5 worm cellular contexts compared by ENCODE assay signal in genomic region chrIV:5389951-5390350, ce11.
TF ChIP-seq lines count a peak whose summit lies in the region.

No protein-coding gene starts in this region.

TF ChIP-seq in whole organism, L1 larva, 84 proteins besides CTCF, POLR2A, EP300 and RAD21:
- TF ChIP-seq nhr-85 (tag; lab: Kevin White, UChicago) = peak; percentile 47
- TF ChIP-seq lin-14 (GFP tag; optimal IDR thresholded peaks at IDR 0.05; lab: Kevin White, UChicago) = peak; percentile 19
- no peak for TF ChIP-seq lin-15B (tag; optimal IDR thresholded peaks at IDR 0.05; lab: Kevin White, UChicago)

TF ChIP-seq in whole organism, L2 larva, 48 proteins besides CTCF, POLR2A, EP300 and RAD21:
- TF ChIP-seq zag-1 (tag; optimal IDR thresholded peaks at IDR 0.05; lab: Kevin White, UChicago) (no peak), lsy-2 (tag; optimal IDR thresholded peaks at IDR 0.05; lab: Kevin White, UChicago) (no peak), Y55F3AM.14 (GFP tag; optimal IDR thresholded peaks at IDR 0.05; lab: Kevin White, UChicago) (no peak), nhr-25 (tag; optimal IDR thresholded peaks at IDR 0.05; lab: Kevin White, UChicago) (peak; percentile 13), blmp-1 (tag; optimal IDR thresholded peaks at IDR 0.05; lab: Kevin White, UChicago; ENCODE audit: insufficient read depth) (no peak), nhr-12 (tag; optimal IDR thresholded peaks at IDR 0.05; lab: Kevin White, UChicago) (no peak)

TF ChIP-seq in whole organism, L3 larva, 47 proteins besides CTCF, POLR2A, EP300 and RAD21:
- no peak for TF ChIP-seq lin-15B (tag; optimal IDR thresholded peaks at IDR 0.05; lab: Kevin White, UChicago)
- TF ChIP-seq egl-5 (tag; optimal IDR thresholded peaks at IDR 0.05; lab: Kevin White, UChicago) = no peak
- TF ChIP-seq unc-62 (GFP tag; optimal IDR thresholded peaks at IDR 0.05; lab: Kevin White, UChicago) = no peak
- no peak for TF ChIP-seq elt-1 (tag; optimal IDR thresholded peaks at IDR 0.05; lab: Kevin White, UChicago)
- TF ChIP-seq nhr-25 (tag; optimal IDR thresholded peaks at IDR 0.05; lab: Kevin White, UChicago) = peak; percentile 24
- TF ChIP-seq ceh-9 (tag; optimal IDR thresholded peaks at IDR 0.05; lab: Kevin White, UChicago) = no peak
- no peak for TF ChIP-seq tbx-2 (tag; optimal IDR thresholded peaks at IDR 0.05; lab: Kevin White, UChicago)
- TF ChIP-seq mdl-1 (tag; optimal IDR thresholded peaks at IDR 0.05; lab: Kevin White, UChicago) = no peak

TF ChIP-seq in whole organism, L4 larva, 104 proteins besides CTCF, POLR2A, EP300 and RAD21 (continues in another document):
- TF ChIP-seq nhr-42 (GFP tag; IDR thresholded peaks at IDR 0.05; lab: Robert Waterston, UW) (no peak), nhr-76 (tag; optimal IDR thresholded peaks at IDR 0.05; lab: Kevin White, UChicago) (no peak), zfp-3 (GFP tag; conservative IDR thresholded peaks at IDR 0.05; lab: Robert Waterston, UW) (no peak), skn-1 (tag; optimal IDR thresholded peaks at IDR 0.05; lab: Kevin White, UChicago) (no peak), F49E8.2 (tag; optimal IDR thresholded peaks at IDR 0.05; lab: Kevin White, UChicago; ENCODE audit: borderline replicate concordance) (peak; percentile 56), Y48G9A.11 (GFP tag; IDR thresholded peaks at IDR 0.05; lab: Robert Waterston, UW) (peak; percentile 42; the same call in 1 of the 2 replicates), vab-7 (GFP tag; IDR thresholded peaks at IDR 0.05; lab: Robert Waterston, UW) (no peak), zip-11 (GFP tag; IDR thresholded peaks at IDR 0.05; lab: Robert Waterston, UW) (no peak), lin-15B (tag; optimal IDR thresholded peaks at IDR 0.05; lab: Kevin White, UChicago) (no peak), aha-1 (tag; lab: Kevin White, UChicago) (peak; percentile 85), Y5F2A.4 (GFP tag; optimal IDR thresholded peaks at IDR 0.05; lab: Kevin White, UChicago) (no peak), jun-1 (tag; optimal IDR thresholded peaks at IDR 0.05; lab: Kevin White, UChicago) (no peak), lin-13 (GFP tag; optimal IDR thresholded peaks at IDR 0.05; lab: Kevin White, UChicago) (no peak), pha-4 (GFP tag; IDR thresholded peaks at IDR 0.05; lab: Robert Waterston, UW) (no peak), pha-4 (tag; optimal IDR thresholded peaks at IDR 0.05; lab: Kevin White, UChicago) (no peak), set-16 (GFP tag; IDR thresholded peaks at IDR 0.05; lab: Robert Waterston, UW) (no peak), ceh-20 (GFP tag; IDR thresholded peaks at IDR 0.05; lab: Robert Waterston, UW) (no peak), fos-1 (tag; optimal IDR thresholded peaks at IDR 0.05; lab: Kevin White, UChicago) (no peak), Y105C5A.15 (GFP tag; IDR thresholded peaks at IDR 0.05; lab: Robert Waterston, UW) (no peak), daf-19 (GFP tag; conservative IDR thresholded peaks at IDR 0.05; lab: Robert Waterston, UW) (no peak), nhr-10 (tag; optimal IDR thresholded peaks at IDR 0.05; lab: Kevin White, UChicago) (no peak), daf-12 (tag; optimal IDR thresholded peaks at IDR 0.05; lab: Kevin White, UChicago) (no peak), madf-5 (GFP tag; IDR thresholded peaks at IDR 0.05; lab: Robert Waterston, UW) (0 out of 4 replicates have a peak, but pooled peaks of 1 of the 2 experiments have one; percentile 26), ZK337.2 (GFP tag; IDR thresholded peaks at IDR 0.05; lab: Robert Waterston, UW) (no peak), egl-43 (GFP tag; IDR thresholded peaks at IDR 0.05; lab: Robert Waterston, UW) (no peak), lin-1 (GFP tag; IDR thresholded peaks at IDR 0.05; lab: Robert Waterston, UW) (no peak), sdz-12 (GFP tag; optimal IDR thresholded peaks at IDR 0.05; lab: Kevin White, UChicago) (no peak), snpc-4 (tag; optimal IDR thresholded peaks at IDR 0.05; lab: Kevin White, UChicago) (no peak), unc-130 (GFP tag; optimal IDR thresholded peaks at IDR 0.05; lab: Kevin White, UChicago) (no peak), nhr-111 (GFP tag; optimal IDR thresholded peaks at IDR 0.05; lab: Kevin White, UChicago) (no peak), spr-3 (GFP tag; optimal IDR thresholded peaks at IDR 0.05; lab: Kevin White, UChicago) (no peak), unc-62 (GFP tag; optimal IDR thresholded peaks at IDR 0.05 in 1 of 2; lab: Kevin White, UChicago) (no peak), unc-62 (tag; optimal IDR thresholded peaks at IDR 0.05; lab: Kevin White, UChicago) (no peak), unc-39 (tag; optimal IDR thresholded peaks at IDR 0.05; lab: Kevin White, UChicago) (no peak), gei-8 (GFP tag; optimal IDR thresholded peaks at IDR 0.05; lab: Kevin White, UChicago) (no peak), ama-1 (optimal IDR thresholded peaks at IDR 0.05; lab: Kevin White, UChicago) (no peak), lin-38 (GFP tag; IDR thresholded peaks at IDR 0.05; lab: Robert Waterston, UW) (0 out of 2 replicates have a peak, but pooled peaks have one; percentile 22), ceh-32 (tag; optimal IDR thresholded peaks at IDR 0.05; lab: Kevin White, UChicago; ENCODE audit: poor library complexity) (no peak), mdl-1 (tag; optimal IDR thresholded peaks at IDR 0.05; lab: Kevin White, UChicago) (no peak), hlh-30 (tag; optimal IDR thresholded peaks at IDR 0.05; lab: Kevin White, UChicago; ENCODE audit: insufficient read depth) (no peak)

TF ChIP-seq in whole organism, young adult, 124 proteins besides CTCF, POLR2A, EP300 and RAD21 (continues in another document):
- TF ChIP-seq ceh-58 (GFP tag; IDR thresholded peaks at IDR 0.05; lab: Robert Waterston, UW) = 0 out of 2 replicates have a peak, but pooled peaks have one; percentile 51
- TF ChIP-seq D2030.7 (GFP tag; IDR thresholded peaks at IDR 0.05; lab: Robert Waterston, UW) = no peak; the same call in 1 of the 2 replicates
- no peak for TF ChIP-seq lir-1 (GFP tag; conservative IDR thresholded peaks at IDR 0.05; lab: Robert Waterston, UW)
- no peak for TF ChIP-seq repo-1 (tag; optimal IDR thresholded peaks at IDR 0.05; lab: Kevin White, UChicago)
- TF ChIP-seq T26A5.8 (tag; optimal IDR thresholded peaks at IDR 0.05; lab: Kevin White, UChicago) = no peak
- no peak for TF ChIP-seq somi-1 (GFP tag; optimal IDR thresholded peaks at IDR 0.05; lab: Kevin White, UChicago)
- TF ChIP-seq pbrm-1 (GFP tag; IDR thresholded peaks at IDR 0.05; lab: Robert Waterston, UW) = 0 out of 2 replicates have a peak, but pooled peaks have one; percentile 13
- peak; percentile 19 for TF ChIP-seq xnd-1 (tag; optimal IDR thresholded peaks at IDR 0.05; lab: Kevin White, UChicago)
- TF ChIP-seq ceh-100 (GFP tag; IDR thresholded peaks at IDR 0.05; lab: Robert Waterston, UW) = peak; percentile 14; the same call in 1 of the 2 replicates
- no peak for TF ChIP-seq attf-3 (GFP tag; conservative IDR thresholded peaks at IDR 0.05; lab: Robert Waterston, UW)
- TF ChIP-seq C17E4.6 (GFP tag; IDR thresholded peaks at IDR 0.05; lab: Robert Waterston, UW) = no peak
- no peak for TF ChIP-seq F39B2.1 (GFP tag; IDR thresholded peaks at IDR 0.05; lab: Robert Waterston, UW)
- TF ChIP-seq ztf-26 (tag; optimal IDR thresholded peaks at IDR 0.05; lab: Kevin White, UChicago) = no peak
- no peak for TF ChIP-seq pha-4 (tag; optimal IDR thresholded peaks at IDR 0.05; lab: Kevin White, UChicago)
- TF ChIP-seq fkh-3 (tag; optimal IDR thresholded peaks at IDR 0.05; lab: Kevin White, UChicago) = no peak
- peak; percentile 64; the same call in 1 of the 2 replicates for TF ChIP-seq madf-6 (GFP tag; IDR thresholded peaks at IDR 0.05; lab: Robert Waterston, UW)
- TF ChIP-seq chd-7 (tag; optimal IDR thresholded peaks at IDR 0.05; lab: Kevin White, UChicago) = peak; percentile 15
- TF ChIP-seq mxl-1 (tag; optimal IDR thresholded peaks at IDR 0.05; lab: Kevin White, UChicago) = no peak
- TF ChIP-seq zim-3 (tag; optimal IDR thresholded peaks at IDR 0.05; lab: Kevin White, UChicago) = no peak
- TF ChIP-seq athp-1 (tag; optimal IDR thresholded peaks at IDR 0.05; lab: Kevin White, UChicago) = no peak
- no peak for TF ChIP-seq Y67H2A.10 (GFP tag; conservative IDR thresholded peaks at IDR 0.05; lab: Robert Waterston, UW)
- TF ChIP-seq hsf-1 (GFP tag; IDR thresholded peaks at IDR 0.05; lab: Robert Waterston, UW) = peak; percentile 73
- no peak for TF ChIP-seq dpff-1 (tag; optimal IDR thresholded peaks at IDR 0.05; lab: Kevin White, UChicago)
- no peak for TF ChIP-seq dox-1 (GFP tag; IDR thresholded peaks at IDR 0.05; lab: Robert Waterston, UW)
- no peak for TF ChIP-seq rec-8 (tag; optimal IDR thresholded peaks at IDR 0.05; lab: Kevin White, UChicago)
- TF ChIP-seq F57A8.1 (GFP tag; optimal IDR thresholded peaks at IDR 0.05; lab: Kevin White, UChicago) = no peak
- TF ChIP-seq F37B4.10 (GFP tag; IDR thresholded peaks at IDR 0.05; lab: Robert Waterston, UW) = no peak
- TF ChIP-seq snpc-4 (GFP tag; optimal IDR thresholded peaks at IDR 0.05; lab: Kevin White, UChicago) = peak; percentile 18
- TF ChIP-seq snpc-4 (tag; optimal IDR thresholded peaks at IDR 0.05; lab: Kevin White, UChicago) = peak in 3 of 4 experiments; percentile 6 to 85 (median 42)
- TF ChIP-seq ets-4 (GFP tag; optimal IDR thresholded peaks at IDR 0.05; lab: Kevin White, UChicago) = no peak
- TF ChIP-seq mcd-1 (GFP tag; IDR thresholded peaks at IDR 0.05; lab: Robert Waterston, UW) = peak; percentile 45; the same call in 1 of the 2 replicates
- TF ChIP-seq ama-1 (optimal IDR thresholded peaks at IDR 0.05; lab: Kevin White, UChicago) = no peak
- TF ChIP-seq ama-1 (GFP tag; optimal IDR thresholded peaks at IDR 0.05; lab: Kevin White, UChicago) = peak in 1 of 2 experiments; percentile 92
- peak; percentile 22 for TF ChIP-seq tbp1 (GFP tag; optimal IDR thresholded peaks at IDR 0.05; lab: Kevin White, UChicago)
- peak; percentile 70; the same call in 1 of the 2 replicates for TF ChIP-seq ekl-4 (GFP tag; IDR thresholded peaks at IDR 0.05; lab: Robert Waterston, UW)
- 0 out of 2 replicates have a peak, but pooled peaks have one; percentile 27 for TF ChIP-seq Y56A3A.18 (GFP tag; IDR thresholded peaks at IDR 0.05; lab: Robert Waterston, UW)
- TF ChIP-seq hrde-1 (tag; optimal IDR thresholded peaks at IDR 0.05; lab: Kevin White, UChicago; ENCODE audit: borderline replicate concordance) = peak; percentile 67
- peak; percentile 24 for TF ChIP-seq tlf-1 (GFP tag; optimal IDR thresholded peaks at IDR 0.05; lab: Kevin White, UChicago)
- TF ChIP-seq attf-6 (GFP tag; IDR thresholded peaks at IDR 0.05; lab: Robert Waterston, UW) = peak; percentile 84
- no peak for TF ChIP-seq K12H6.12 (tag; optimal IDR thresholded peaks at IDR 0.05; lab: Kevin White, UChicago)
- TF ChIP-seq efl-1 (GFP tag; optimal IDR thresholded peaks at IDR 0.05; lab: Kevin White, UChicago) = no peak
- TF ChIP-seq dpl-1 (GFP tag; optimal IDR thresholded peaks at IDR 0.05; lab: Kevin White, UChicago) = no peak
- no peak for TF ChIP-seq lin-26 (GFP tag; IDR thresholded peaks at IDR 0.05; lab: Robert Waterston, UW)
- no peak for TF ChIP-seq nhr-27 (tag; optimal IDR thresholded peaks at IDR 0.05; lab: Kevin White, UChicago)
